6 worm cellular contexts compared by ENCODE assay signal in the genomic region with DNA sequence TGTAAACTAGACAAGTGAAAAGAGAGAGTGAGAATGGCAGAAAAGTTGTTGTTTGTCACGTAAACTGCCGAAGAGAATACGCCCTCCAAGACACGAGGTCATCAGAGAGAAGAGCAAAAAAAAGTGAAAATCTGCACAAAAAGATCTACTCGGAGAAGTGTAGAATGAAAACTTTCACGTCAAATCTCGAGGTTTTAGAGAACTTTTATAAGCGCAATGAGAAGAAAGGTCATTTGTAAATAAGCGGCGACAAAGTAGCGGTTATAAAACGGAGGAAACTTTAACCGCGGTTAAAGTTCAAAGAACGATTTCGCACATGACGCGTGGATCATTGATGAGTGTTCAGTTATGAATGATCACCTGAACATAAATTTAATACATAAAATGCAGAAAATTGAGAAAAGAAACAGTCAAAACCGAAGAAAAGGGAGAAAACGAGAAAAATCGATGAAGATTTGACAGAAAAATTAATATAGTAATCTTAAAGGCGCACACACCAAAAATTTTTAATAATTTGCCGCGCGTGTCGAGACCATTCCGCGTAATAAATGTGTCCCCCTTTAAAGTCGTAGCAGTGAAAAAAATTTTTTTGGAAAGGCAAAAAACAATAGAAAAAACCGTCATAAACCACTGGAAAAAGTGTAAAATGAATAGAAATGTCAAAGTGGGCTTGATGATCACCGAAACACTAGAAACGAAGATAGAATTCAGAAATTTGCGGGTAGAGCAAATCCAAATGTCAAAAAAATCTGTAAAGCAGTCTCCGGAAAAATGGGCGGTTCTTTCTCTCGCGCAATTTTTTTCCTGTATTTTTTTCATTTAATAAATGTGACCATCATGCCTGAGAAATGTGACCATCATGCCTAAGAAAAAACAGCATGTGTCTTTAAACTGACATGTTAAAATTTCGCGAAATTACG.
TF ChIP-seq lines count a peak whose summit lies in the region.

No protein-coding gene starts in this region.

TF ChIP-seq in whole organism, L1 larva, 84 proteins besides CTCF, POLR2A, EP300 and RAD21 (continues in another document):
- TF ChIP-seq nhr-47 (tag; optimal IDR thresholded peaks at IDR 0.05; lab: Kevin White, UChicago) (no peak), nhr-90 (tag; optimal IDR thresholded peaks at IDR 0.05; lab: Kevin White, UChicago; ENCODE audit: poor library complexity) (peak; percentile 40), pax-3 (tag; optimal IDR thresholded peaks at IDR 0.05; lab: Kevin White, UChicago) (no peak), ceh-63 (GFP tag; optimal IDR thresholded peaks at IDR 0.05; lab: Kevin White, UChicago) (no peak), unc-86 (tag; optimal IDR thresholded peaks at IDR 0.05; lab: Kevin White, UChicago) (no peak), hlh-17 (GFP tag; optimal IDR thresholded peaks at IDR 0.05; lab: Kevin White, UChicago; ENCODE audit: borderline replicate concordance) (no peak), pag-3 (tag; optimal IDR thresholded peaks at IDR 0.05; lab: Kevin White, UChicago; ENCODE audit: borderline replicate concordance, insufficient read depth) (peak; percentile 77), ceh-82 (tag; optimal IDR thresholded peaks at IDR 0.05; lab: Kevin White, UChicago) (no peak), zag-1 (tag; optimal IDR thresholded peaks at IDR 0.05; lab: Kevin White, UChicago) (no peak), nhr-19 (GFP tag; conservative IDR thresholded peaks at IDR 0.05; lab: Robert Waterston, UW) (peak; percentile 70), dsc-1 (tag; optimal IDR thresholded peaks at IDR 0.05; lab: Kevin White, UChicago) (no peak), aha-1 (tag; optimal IDR thresholded peaks at IDR 0.05; lab: Kevin White, UChicago) (peak; percentile 49), nhr-85 (tag; lab: Kevin White, UChicago) (peak; percentile 88)

TF ChIP-seq in whole organism, L2 larva, 48 proteins besides CTCF, POLR2A, EP300 and RAD21 (continues in another document):
- TF ChIP-seq sma-3 (GFP tag; optimal IDR thresholded peaks at IDR 0.05; lab: Kevin White, UChicago) (peak; percentile 32), lsy-2 (tag; optimal IDR thresholded peaks at IDR 0.05; lab: Kevin White, UChicago) (peak in 1 of 2 experiments; percentile 46), snpc-4 (tag; optimal IDR thresholded peaks at IDR 0.05; lab: Kevin White, UChicago) (no peak), sem-4 (tag; optimal IDR thresholded peaks at IDR 0.05; lab: Kevin White, UChicago) (peak; percentile 45), Y55F3AM.14 (GFP tag; optimal IDR thresholded peaks at IDR 0.05; lab: Kevin White, UChicago) (peak; percentile 30), nhr-21 (tag; optimal IDR thresholded peaks at IDR 0.05; lab: Kevin White, UChicago) (peak; percentile 72), nhr-10 (tag; optimal IDR thresholded peaks at IDR 0.05; lab: Kevin White, UChicago) (no peak), egl-27 (tag; optimal IDR thresholded peaks at IDR 0.05; lab: Kevin White, UChicago) (no peak), F13H6.1 (tag; optimal IDR thresholded peaks at IDR 0.05; lab: Kevin White, UChicago) (peak; percentile 60), sma-9 (GFP tag; optimal IDR thresholded peaks at IDR 0.05; lab: Kevin White, UChicago) (peak; percentile 89), sma-9 (tag; optimal IDR thresholded peaks at IDR 0.05; lab: Kevin White, UChicago) (no peak), elt-3 (tag; optimal IDR thresholded peaks at IDR 0.05; lab: Kevin White, UChicago) (no peak), R02D3.7 (tag; optimal IDR thresholded peaks at IDR 0.05; lab: Kevin White, UChicago) (no peak), nhr-129 (tag; optimal IDR thresholded peaks at IDR 0.05; lab: Kevin White, UChicago) (peak; percentile 86)

TF ChIP-seq in whole organism, L3 larva, 47 proteins besides CTCF, POLR2A, EP300 and RAD21 (continues in another document):
- TF ChIP-seq ZK546.5 (tag; optimal IDR thresholded peaks at IDR 0.05; lab: Kevin White, UChicago) (no peak), egl-5 (tag; optimal IDR thresholded peaks at IDR 0.05; lab: Kevin White, UChicago) (no peak), mdl-1 (tag; optimal IDR thresholded peaks at IDR 0.05; lab: Kevin White, UChicago) (peak; percentile 73), unc-39 (tag; optimal IDR thresholded peaks at IDR 0.05; lab: Kevin White, UChicago) (no peak), jun-1 (tag; optimal IDR thresholded peaks at IDR 0.05; lab: Kevin White, UChicago) (peak; percentile 22), nhr-43 (tag; optimal IDR thresholded peaks at IDR 0.05; lab: Kevin White, UChicago; ENCODE audit: poor library complexity, severe bottlenecking) (peak; percentile 70), elt-2 (tag; optimal IDR thresholded peaks at IDR 0.05; lab: Kevin White, UChicago) (peak; percentile 35), ceh-28 (tag; optimal IDR thresholded peaks at IDR 0.05; lab: Kevin White, UChicago) (no peak), daf-12 (tag; optimal IDR thresholded peaks at IDR 0.05; lab: Kevin White, UChicago) (no peak), nhr-23 (tag; optimal IDR thresholded peaks at IDR 0.05; lab: Kevin White, UChicago) (peak; percentile 37), lin-39 (tag; optimal IDR thresholded peaks at IDR 0.05; lab: Kevin White, UChicago) (peak; percentile 11), fos-1 (tag; optimal IDR thresholded peaks at IDR 0.05; lab: Kevin White, UChicago) (no peak), pha-4 (tag; optimal IDR thresholded peaks at IDR 0.05; lab: Kevin White, UChicago) (peak; percentile 72), pqm-1 (tag; optimal IDR thresholded peaks at IDR 0.05; lab: Kevin White, UChicago) (peak; percentile 18)

TF ChIP-seq in whole organism, L4 larva, 104 proteins besides CTCF, POLR2A, EP300 and RAD21 (continues in another document):
- TF ChIP-seq arid-1 (GFP tag; conservative IDR thresholded peaks at IDR 0.05; lab: Robert Waterston, UW), result no peak
- no peak for TF ChIP-seq madf-5 (GFP tag; IDR thresholded peaks at IDR 0.05; lab: Robert Waterston, UW)
- peak in 1 of 2 experiments; percentile 63 for TF ChIP-seq mdl-1 (tag; optimal IDR thresholded peaks at IDR 0.05; lab: Kevin White, UChicago)
- TF ChIP-seq fos-1 (tag; optimal IDR thresholded peaks at IDR 0.05; lab: Kevin White, UChicago), result no peak
- no peak for TF ChIP-seq egl-27 (tag; optimal IDR thresholded peaks at IDR 0.05; lab: Kevin White, UChicago)
- TF ChIP-seq nhr-48 (tag; optimal IDR thresholded peaks at IDR 0.05; lab: Kevin White, UChicago), result peak; percentile 35
- no peak for TF ChIP-seq zip-2 (tag; optimal IDR thresholded peaks at IDR 0.05; lab: Kevin White, UChicago)
- 0 out of 2 replicates have a peak, but pooled peaks have one; percentile 18 for TF ChIP-seq php-3 (GFP tag; IDR thresholded peaks at IDR 0.05; lab: Robert Waterston, UW)
- no peak for TF ChIP-seq rbr-2 (tag; optimal IDR thresholded peaks at IDR 0.05; lab: Kevin White, UChicago)
- peak in 1 of 2 experiments; percentile 98 for TF ChIP-seq unc-62 (GFP tag; optimal IDR thresholded peaks at IDR 0.05 in 1 of 2; lab: Kevin White, UChicago)
- TF ChIP-seq unc-62 (tag; optimal IDR thresholded peaks at IDR 0.05; lab: Kevin White, UChicago), result no peak
- TF ChIP-seq jun-1 (tag; optimal IDR thresholded peaks at IDR 0.05; lab: Kevin White, UChicago), result no peak
- peak; percentile 56; the same call in 1 of the 2 replicates for TF ChIP-seq ceh-20 (GFP tag; IDR thresholded peaks at IDR 0.05; lab: Robert Waterston, UW)
- no peak for TF ChIP-seq mdt-29 (GFP tag; IDR thresholded peaks at IDR 0.05; lab: Robert Waterston, UW)

TF ChIP-seq in whole organism, mixed stage, embryonic, 35 proteins besides CTCF, POLR2A, EP300 and RAD21:
- peak; percentile 20 for TF ChIP-seq hlh-1 (tag; optimal IDR thresholded peaks at IDR 0.05; lab: Kevin White, UChicago)
- peak; percentile 2 for TF ChIP-seq unc-120 (tag; optimal IDR thresholded peaks at IDR 0.05; lab: Kevin White, UChicago; ENCODE audit: poor library complexity, severe bottlenecking)
- no peak for TF ChIP-seq elt-1 (tag; optimal IDR thresholded peaks at IDR 0.05; lab: Kevin White, UChicago; ENCODE audit: borderline replicate concordance, insufficient read depth)
TF ChIP-seq in whole organism, mixed stage, embryonic: peak in this region for 2.

TF ChIP-seq in whole organism, young adult, 124 proteins besides CTCF, POLR2A, EP300 and RAD21 (continues in another document):
- TF ChIP-seq lin-54 (GFP tag; optimal IDR thresholded peaks at IDR 0.05; lab: Kevin White, UChicago) (no peak), attf-5 (GFP tag; optimal IDR thresholded peaks at IDR 0.05; lab: Kevin White, UChicago) (no peak), ztf-28 (GFP tag; IDR thresholded peaks at IDR 0.05; lab: Robert Waterston, UW) (no peak), F33H1.4 (GFP tag; IDR thresholded peaks at IDR 0.05; lab: Robert Waterston, UW) (peak; percentile 75), bed-2 (GFP tag; IDR thresholded peaks at IDR 0.05; lab: Robert Waterston, UW) (no peak), lin-26 (GFP tag; IDR thresholded peaks at IDR 0.05; lab: Robert Waterston, UW) (no peak), B0019.2 (GFP tag; conservative IDR thresholded peaks at IDR 0.05; lab: Robert Waterston, UW) (no peak), B0261.1 (tag; optimal IDR thresholded peaks at IDR 0.05; lab: Kevin White, UChicago) (no peak), dox-1 (GFP tag; IDR thresholded peaks at IDR 0.05; lab: Robert Waterston, UW) (no peak), bed-1 (GFP tag; IDR thresholded peaks at IDR 0.05; lab: Robert Waterston, UW) (no peak), snpc-1.1 (tag; optimal IDR thresholded peaks at IDR 0.05; lab: Kevin White, UChicago; ENCODE audit: insufficient read depth) (no peak), ets-4 (GFP tag; optimal IDR thresholded peaks at IDR 0.05; lab: Kevin White, UChicago) (no peak), mcd-1 (GFP tag; IDR thresholded peaks at IDR 0.05; lab: Robert Waterston, UW) (no peak), athp-1 (tag; optimal IDR thresholded peaks at IDR 0.05; lab: Kevin White, UChicago) (no peak), hlh-26 (GFP tag; conservative IDR thresholded peaks at IDR 0.05; lab: Robert Waterston, UW) (no peak), egl-44 (GFP tag; IDR thresholded peaks at IDR 0.05; lab: Robert Waterston, UW) (no peak), ccch-3 (GFP tag; optimal IDR thresholded peaks at IDR 0.05; lab: Kevin White, UChicago) (no peak), let-607 (tag; optimal IDR thresholded peaks at IDR 0.05; lab: Kevin White, UChicago) (no peak), mel-28 (tag; optimal IDR thresholded peaks at IDR 0.05; lab: Kevin White, UChicago; ENCODE audit: borderline replicate concordance) (no peak), ceh-27 (GFP tag; optimal IDR thresholded peaks at IDR 0.05; lab: Kevin White, UChicago) (no peak), hsf-1 (GFP tag; IDR thresholded peaks at IDR 0.05; lab: Robert Waterston, UW) (no peak), chd-7 (tag; optimal IDR thresholded peaks at IDR 0.05; lab: Kevin White, UChicago) (no peak), nhr-90 (tag; optimal IDR thresholded peaks at IDR 0.05; lab: Kevin White, UChicago) (no peak), B0035.1 (tag; optimal IDR thresholded peaks at IDR 0.05; lab: Kevin White, UChicago) (no peak), mes-4 (tag; optimal IDR thresholded peaks at IDR 0.05; lab: Kevin White, UChicago) (no peak), rcor-1 (GFP tag; IDR thresholded peaks at IDR 0.05; lab: Robert Waterston, UW) (no peak), Y79H2A.3 (GFP tag; conservative IDR thresholded peaks at IDR 0.05; lab: Robert Waterston, UW) (no peak), die-1 (tag; optimal IDR thresholded peaks at IDR 0.05; lab: Kevin White, UChicago) (no peak)
